Fruit fly (Drosophila melanogaster) whole organism, adult: Measurements from ENCODE around the gene CG14131.

Experiments used
- CG11617 ChIP-seq: fragments of 200-800 bp; sonication (Bioruptor generic); optimal IDR thresholded peaks from 2 replicates; lab custom pipeline; 2017; ENCODE audit warnings: mild to moderate bottlenecking, missing biosample characterization, missing genetic modification reagents, missing genetic modification characterization
- CG12768 ChIP-seq: fragments of 200-800 bp; sonication (Bioruptor generic); optimal IDR thresholded peaks from 2 replicates; lab custom pipeline; 2017; ENCODE audit warnings: missing biosample characterization, missing genetic modification characterization, mild to moderate bottlenecking, moderate library complexity, missing genetic modification reagents
- CG14711 ChIP-seq: fragments of 200-800 bp; sonication (Bioruptor generic); optimal IDR thresholded peaks from 2 replicates; lab custom pipeline; 2018; ENCODE audit warnings: missing biosample characterization, mild to moderate bottlenecking, missing genetic modification characterization, moderate library complexity
- CG1620 ChIP-seq: fragments of 200-800 bp; sonication (Bioruptor generic); optimal IDR thresholded peaks from 2 replicates; lab custom pipeline; 2016; ENCODE audit warnings: missing biosample characterization, missing genetic modification characterization
- CG33017 ChIP-seq: fragments of 200-800 bp; sonication (Bioruptor generic); optimal IDR thresholded peaks from 2 replicates; lab custom pipeline; 2018; ENCODE audit warnings: missing biosample characterization, mild to moderate bottlenecking, missing genetic modification characterization, moderate library complexity
- CG5204 ChIP-seq: fragments of 200-800 bp; sonication (Bioruptor generic); optimal IDR thresholded peaks from 2 replicates; lab custom pipeline; 2016; ENCODE audit warnings: missing biosample characterization, missing genetic modification characterization
- CG7045 ChIP-seq: fragments of 200-800 bp; sonication (Bioruptor generic); optimal IDR thresholded peaks from 2 replicates; lab custom pipeline; 2017; ENCODE audit warnings: missing biosample characterization, mild to moderate bottlenecking, missing genetic modification characterization
- CG7101 ChIP-seq: fragments of 200-800 bp; sonication (Bioruptor generic); optimal IDR thresholded peaks from 2 replicates; lab custom pipeline; 2018; ENCODE audit warnings: missing biosample characterization, mild to moderate bottlenecking, missing genetic modification characterization, moderate library complexity
- Clk ChIP-seq: fragments of 200-800 bp; sonication (Bioruptor generic); optimal IDR thresholded peaks from 2 replicates; lab custom pipeline; 2017; ENCODE audit warnings: missing biosample characterization, missing genetic modification characterization
- Crg-1 ChIP-seq: fragments of 200-800 bp; sonication (Bioruptor generic); optimal IDR thresholded peaks from 2 replicates; lab custom pipeline; 2016; ENCODE audit warnings: missing biosample characterization, missing genetic modification characterization
- Hr96 ChIP-seq: fragments of 200-800 bp; sonication (Bioruptor generic); optimal IDR thresholded peaks from 2 replicates; lab custom pipeline; 2016; ENCODE audit warnings: missing biosample characterization, missing genetic modification characterization
- Mnt ChIP-seq: fragments of 200-800 bp; sonication (Bioruptor generic); optimal IDR thresholded peaks from 2 replicates; lab custom pipeline; 2016; ENCODE audit warnings: missing biosample characterization, mild to moderate bottlenecking, missing genetic modification characterization
- bab1 ChIP-seq: fragments of 200-800 bp; sonication (Bioruptor generic); optimal IDR thresholded peaks from 3 replicates; lab custom pipeline; 2019; ENCODE audit warnings: missing biosample characterization, mild to moderate bottlenecking, missing genetic modification characterization, moderate library complexity
- cic ChIP-seq: fragments of 200-800 bp; sonication (Bioruptor generic); optimal IDR thresholded peaks from 2 replicates; lab custom pipeline; 2017; ENCODE audit warnings: missing biosample characterization, mild to moderate bottlenecking, missing genetic modification characterization, moderate library complexity
- cnc ChIP-seq, 2 experiments: fragments of >200 bp; optimal IDR thresholded peaks; 2 replicates each; lab custom pipeline; 2017
- kay ChIP-seq: fragments of 200-800 bp; sonication (Bioruptor generic); peaks from one replicate; lab custom pipeline; 2016; ENCODE audit warnings: missing biosample characterization, missing genetic modification characterization, borderline replicate concordance
- ovo ChIP-seq: fragments of 200-800 bp; sonication (Bioruptor generic); optimal IDR thresholded peaks from 2 replicates; lab custom pipeline; 2016; ENCODE audit warnings: missing biosample characterization, missing genetic modification characterization
- pad ChIP-seq: fragments of 200-800 bp; sonication (Bioruptor generic); optimal IDR thresholded peaks from 3 replicates; lab custom pipeline; 2017; ENCODE audit warnings: missing biosample characterization, missing genetic modification characterization, mild to moderate bottlenecking, moderate library complexity, missing genetic modification reagents
- tj ChIP-seq: fragments of 200-800 bp; sonication (Bioruptor generic); optimal IDR thresholded peaks from 3 replicates; lab custom pipeline; 2017; ENCODE audit warnings: missing biosample characterization, mild to moderate bottlenecking, missing genetic modification characterization, moderate library complexity
- toe ChIP-seq: fragments of 200-800 bp; sonication (Bioruptor generic); optimal IDR thresholded peaks from 2 replicates; lab custom pipeline; 2016; ENCODE audit warnings: missing biosample characterization, missing genetic modification characterization

The CG14131 gene

DNA sequence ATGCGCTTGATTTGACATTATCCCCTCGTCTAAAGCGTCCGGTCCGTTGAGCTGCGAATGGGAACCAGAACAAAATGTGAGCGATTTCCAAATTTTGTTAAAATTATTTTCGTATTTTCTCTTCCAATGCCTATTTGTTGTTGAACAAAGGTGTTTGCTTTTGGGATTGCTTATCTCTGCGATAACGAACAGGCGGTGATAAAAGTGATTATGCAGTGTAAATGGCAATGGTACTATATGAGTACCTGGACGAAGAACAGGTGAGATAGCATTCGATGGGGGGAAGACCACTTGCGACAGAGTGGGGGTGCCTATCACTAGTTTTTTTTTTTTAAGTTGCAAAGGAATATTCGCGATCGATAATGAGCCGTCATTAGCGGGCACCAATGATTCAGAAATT, 11.3 kb downstream of the CG14131 start:
- TF ChIP-seq CG7101 (peak; percentile 23), tj (no peak), Hr96 (peak; percentile 7), ovo (GFP tag; lab: Kevin White, UChicago) (peak; percentile 50), CG12768 (GFP tag; lab: Kevin White, UChicago) (peak; percentile 42), CG1620 (GFP tag; lab: Kevin White, UChicago) (no peak), CG7045 (peak; percentile 39), CG11617 (peak; percentile 19)

- TF ChIP-seq kay (GFP tag; lab: Kevin White, UChicago) (peak; percentile 90), CG1620 (GFP tag; lab: Kevin White, UChicago) (no peak), Hr96 (no peak), CG12768 (GFP tag; lab: Kevin White, UChicago) (no peak), CG5204 (GFP tag; lab: Kevin White, UChicago) (no peak), pad (GFP tag; lab: Kevin White, UChicago) (peak; percentile 57), bab1 (GFP tag; lab: Kevin White, UChicago) (no peak), tj (peak; percentile 11), Mnt (GFP tag; lab: Kevin White, UChicago) (peak; percentile 17), CG33017 (no peak), CG14711 (tag; lab: Kevin White, UChicago) (no peak), toe (GFP tag; lab: Kevin White, UChicago) (no peak), CG11617 (no peak), Clk (no peak), ovo (GFP tag; lab: Kevin White, UChicago) (no peak), CG7045 (no peak), Crg-1 (no peak), cic (GFP tag; lab: Kevin White, UChicago) (peak; percentile 99), cnc (optimal IDR thresholded peaks at IDR 0.05; lab: Kevin White, UChicago) (no peak), CG7101 (no peak)
These were observed 12.1 kb downstream of the CG14131 start for dm6 chr3L:11788936-11789352.

DNA sequence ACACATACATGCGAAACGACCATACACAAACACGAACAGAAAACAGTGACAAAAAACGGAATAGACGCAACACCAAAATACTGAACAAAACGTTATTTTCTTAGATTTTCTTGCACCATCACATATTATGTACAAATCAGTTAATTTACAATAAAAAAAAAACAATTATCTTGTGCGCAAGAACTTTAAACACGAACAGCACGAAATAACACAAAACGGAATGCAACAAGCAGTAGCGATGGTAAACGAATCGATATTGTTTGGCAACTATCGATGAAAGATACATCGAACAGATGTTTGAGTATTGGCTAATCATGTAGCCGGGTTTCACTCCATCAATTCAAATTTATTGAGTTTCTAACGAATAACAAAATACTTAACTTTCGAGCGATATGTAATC, 12.9 kb downstream of the CG14131 start, which contains the start of gene Pi3K68D:
Gene Pi3K68D (minus strand): TSS at position 241 of the 400 bp plus-strand sequence.
- peak; percentile 13 for TF ChIP-seq toe (GFP tag; lab: Kevin White, UChicago)
- peak; percentile 93 for TF ChIP-seq kay (GFP tag; lab: Kevin White, UChicago)
- TF ChIP-seq CG12768 (GFP tag; lab: Kevin White, UChicago): no peak
- peak; percentile 36 for TF ChIP-seq bab1 (GFP tag; lab: Kevin White, UChicago)
- TF ChIP-seq CG7101: peak; percentile 15
- TF ChIP-seq CG1620 (GFP tag; lab: Kevin White, UChicago): peak; percentile 4

dm6 chr3L:11793233-11793800, 16.4 kb downstream of the CG14131 start, which contains the start of the genes twy and CG10907:
twy (minus strand) TSS chr3L:11793283.
CG10907 (plus strand) TSS chr3L:11793514.
- TF ChIP-seq CG7045 (no peak), cnc (optimal IDR thresholded peaks at IDR 0.05; lab: Kevin White, UChicago) (no peak), Clk (no peak), CG33017 (no peak), CG14711 (tag; lab: Kevin White, UChicago) (no peak), toe (GFP tag; lab: Kevin White, UChicago) (no peak), CG1620 (GFP tag; lab: Kevin White, UChicago) (no peak), bab1 (GFP tag; lab: Kevin White, UChicago) (no peak), CG7101 (no peak), ovo (GFP tag; lab: Kevin White, UChicago) (no peak)

DNA sequence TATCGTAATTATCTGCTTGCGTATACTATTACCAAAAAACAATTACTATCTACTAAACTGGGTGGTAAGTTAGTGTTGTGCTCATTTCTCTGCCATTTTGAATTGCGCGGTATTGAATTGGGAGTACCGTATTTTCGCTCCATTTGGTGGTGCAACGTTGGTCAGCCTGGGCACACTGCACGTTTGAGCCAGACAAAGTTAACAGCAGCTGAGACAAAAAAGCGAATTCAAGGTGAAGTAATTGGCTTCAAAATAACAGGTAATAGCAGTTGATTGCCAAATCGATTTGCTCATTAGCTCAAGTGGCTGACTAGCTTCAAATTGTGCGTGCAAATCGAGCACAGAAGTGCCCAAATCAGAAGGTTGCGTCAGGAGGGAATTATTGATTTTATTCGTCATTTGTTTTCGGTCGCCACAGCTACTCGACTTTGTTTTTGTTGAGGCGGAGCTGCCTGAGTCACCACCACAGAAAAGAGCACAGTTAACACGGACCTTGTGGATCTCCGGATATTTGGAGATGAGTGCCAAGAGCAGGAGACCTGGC, 18.6 kb downstream of the CG14131 start, which contains the start of gene Klp68D:
Gene Klp68D (plus strand): TSS at position 175 of the 544 bp plus-strand sequence.
- TF ChIP-seq bab1 (GFP tag; lab: Kevin White, UChicago): peak; percentile 34
- TF ChIP-seq toe (GFP tag; lab: Kevin White, UChicago): no peak
- peak; percentile 48 for TF ChIP-seq kay (GFP tag; lab: Kevin White, UChicago)

DNA sequence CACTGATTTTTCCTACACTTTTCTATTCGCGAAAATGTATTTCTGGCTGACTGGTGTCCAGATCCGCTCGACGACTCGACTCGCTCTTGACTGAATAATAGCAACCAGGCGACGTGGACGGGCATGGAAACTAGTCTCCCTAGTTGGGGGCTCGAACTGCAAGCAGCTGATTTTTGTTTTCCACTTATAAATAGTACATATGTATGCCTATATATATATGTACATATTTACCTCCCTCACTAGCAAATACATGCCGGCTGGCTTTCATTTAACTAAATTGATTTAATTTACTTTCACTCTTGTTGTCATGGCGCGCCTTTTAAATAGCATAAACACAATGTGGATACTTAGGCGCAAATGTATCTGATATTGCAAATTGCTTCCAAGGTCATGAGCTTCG, 23.9 kb downstream of the CG14131 start, which contains the start of gene Gcat:
Gene Gcat (minus strand): TSS at position 101 of the 400 bp plus-strand sequence.
- TF ChIP-seq CG1620 (GFP tag; lab: Kevin White, UChicago) (no peak), CG14711 (tag; lab: Kevin White, UChicago) (no peak), CG7101 (no peak), bab1 (GFP tag; lab: Kevin White, UChicago) (no peak), Clk (no peak), toe (GFP tag; lab: Kevin White, UChicago) (no peak), ovo (GFP tag; lab: Kevin White, UChicago) (no peak), cnc (optimal IDR thresholded peaks at IDR 0.05; lab: Kevin White, UChicago) (no peak), tj (no peak), CG12768 (GFP tag; lab: Kevin White, UChicago) (no peak), Crg-1 (no peak), cic (GFP tag; lab: Kevin White, UChicago) (no peak), Hr96 (no peak)

DNA sequence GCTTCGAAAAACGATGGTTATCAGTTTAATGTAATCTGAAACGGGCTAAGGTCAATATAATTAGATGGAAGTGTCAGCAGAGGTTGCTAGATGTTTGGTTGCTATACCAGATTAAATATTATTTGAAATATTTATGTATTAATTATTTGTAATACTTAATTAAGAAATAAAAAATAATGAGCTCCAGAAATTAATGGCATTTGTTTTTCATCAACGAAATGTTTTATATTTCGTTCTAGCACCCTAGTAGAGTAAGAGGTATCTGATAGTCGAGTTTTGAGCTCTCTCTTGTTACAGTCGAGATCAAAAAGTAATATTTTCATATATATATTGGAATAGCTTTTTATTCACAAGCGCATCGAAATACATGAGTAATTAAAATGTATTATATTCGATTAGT, 24.7 kb downstream of the CG14131 start:
- TF ChIP-seq Mnt (GFP tag; lab: Kevin White, UChicago): no peak
- no peak for TF ChIP-seq Hr96
- no peak for TF ChIP-seq bab1 (GFP tag; lab: Kevin White, UChicago)
- no peak for TF ChIP-seq cic (GFP tag; lab: Kevin White, UChicago)
- no peak for TF ChIP-seq Clk
- no peak for TF ChIP-seq CG7045
- no peak for TF ChIP-seq Crg-1
- TF ChIP-seq CG7101: no peak
- no peak for TF ChIP-seq CG14711 (tag; lab: Kevin White, UChicago)
- no peak for TF ChIP-seq CG11617
- TF ChIP-seq CG12768 (GFP tag; lab: Kevin White, UChicago): no peak
- TF ChIP-seq toe (GFP tag; lab: Kevin White, UChicago): no peak
- TF ChIP-seq cnc (optimal IDR thresholded peaks at IDR 0.05; lab: Kevin White, UChicago): no peak
- TF ChIP-seq pad (GFP tag; lab: Kevin White, UChicago): no peak
- no peak for TF ChIP-seq kay (GFP tag; lab: Kevin White, UChicago)
- TF ChIP-seq ovo (GFP tag; lab: Kevin White, UChicago): no peak
